Fruit fly (Drosophila melanogaster) ovary, adult (tissue): ENCODE data around the gene Naa30A.

Experiments
- CG17801 ChIP-seq: fragments of 200-800 bp; optimal IDR thresholded peaks from 2 replicates; lab custom pipeline; 2019; ENCODE audit warnings: missing biosample characterization, mild to moderate bottlenecking, missing genetic modification characterization, moderate library complexity; ENCODE audit not compliant: partially characterized antibody

Gene Naa30A

DNA sequence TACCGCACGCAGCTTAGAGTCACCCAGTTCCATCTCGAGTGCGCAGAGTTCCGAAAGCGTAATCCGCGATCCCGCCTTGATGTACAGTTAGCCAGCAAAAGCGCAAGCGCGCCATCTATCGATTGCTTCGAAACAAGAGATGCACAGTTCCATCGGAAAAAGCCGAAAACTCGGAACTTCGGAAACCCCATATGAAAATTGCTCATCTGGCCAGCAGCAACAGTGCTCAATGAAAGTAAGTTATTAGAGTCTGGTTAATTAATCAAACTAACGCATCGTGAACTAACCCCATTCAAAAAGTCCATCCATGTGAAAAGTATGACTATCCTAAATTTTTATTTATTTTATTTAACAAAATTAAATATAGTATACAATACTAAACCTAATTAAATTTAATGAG lies 15.6 kb downstream of the Naa30A start, which contains the start of gene png:
Gene png (minus strand): TSS at position 101 of the 400 bp plus-strand sequence.
- no peak for TF ChIP-seq CG17801 (GFP tag; lab: Kevin White, UChicago)

DNA sequence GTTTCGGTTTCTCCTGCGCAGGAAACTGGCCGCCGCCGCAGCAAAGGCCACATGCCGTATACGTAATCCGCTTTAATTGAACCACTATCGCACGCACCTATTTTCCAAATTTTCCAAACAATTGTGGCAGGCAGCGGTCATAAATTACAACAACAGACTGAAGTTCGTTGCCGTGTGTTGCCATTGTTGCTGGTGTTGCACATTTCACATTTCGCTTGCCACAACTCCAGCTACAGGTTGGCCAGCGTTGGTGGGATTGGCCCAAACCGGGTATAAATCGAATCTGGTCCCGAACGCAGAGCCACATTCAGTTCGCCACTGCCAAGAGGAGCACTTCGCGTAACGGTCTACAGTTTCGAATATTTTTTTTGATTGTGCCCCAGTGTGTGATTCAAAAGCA lies 27.0 kb downstream of the Naa30A start, which contains the start of gene CG14770:
Gene CG14770 (plus strand): TSS at position 301 of the 400 bp plus-strand sequence.
- no peak for TF ChIP-seq CG17801 (GFP tag; lab: Kevin White, UChicago)

DNA sequence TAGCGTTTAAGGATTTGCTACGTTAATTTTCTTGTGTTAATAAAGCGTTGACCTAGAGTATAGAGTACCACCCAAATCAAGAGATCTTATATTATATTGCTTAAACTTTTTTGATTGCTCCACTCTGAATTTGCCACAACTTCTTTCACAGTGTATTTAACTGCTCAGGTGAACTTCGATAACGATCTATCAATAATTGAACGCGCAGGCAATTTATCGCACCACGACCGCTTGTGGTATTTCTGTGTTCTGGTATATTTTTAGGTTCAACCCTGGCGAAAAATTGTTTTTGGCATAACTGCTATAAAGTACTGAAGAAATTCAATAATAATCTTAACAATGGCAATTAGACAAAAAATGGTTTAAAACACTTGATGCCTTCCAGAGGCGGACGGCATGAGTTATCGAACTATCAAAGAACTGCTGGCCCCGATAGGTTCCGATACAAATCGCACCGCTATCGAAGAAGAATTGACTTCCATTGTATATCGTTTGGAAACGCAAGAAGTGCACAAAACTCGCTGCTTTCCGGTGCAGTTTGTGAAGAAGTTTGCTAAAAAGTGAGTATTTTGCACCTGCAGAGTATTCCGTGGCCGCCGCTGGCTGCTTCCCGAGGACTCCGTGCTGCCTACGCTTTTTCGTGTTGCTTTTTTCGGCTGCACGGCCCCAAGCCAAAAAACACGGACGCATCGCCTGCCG lies 28.3 kb downstream of the Naa30A start, which contains the start of gene ssx:
Gene ssx (plus strand): TSS at position 477 of the 699 bp plus-strand sequence.
- TF ChIP-seq CG17801 (GFP tag; lab: Kevin White, UChicago) = peak; percentile 51

DNA sequence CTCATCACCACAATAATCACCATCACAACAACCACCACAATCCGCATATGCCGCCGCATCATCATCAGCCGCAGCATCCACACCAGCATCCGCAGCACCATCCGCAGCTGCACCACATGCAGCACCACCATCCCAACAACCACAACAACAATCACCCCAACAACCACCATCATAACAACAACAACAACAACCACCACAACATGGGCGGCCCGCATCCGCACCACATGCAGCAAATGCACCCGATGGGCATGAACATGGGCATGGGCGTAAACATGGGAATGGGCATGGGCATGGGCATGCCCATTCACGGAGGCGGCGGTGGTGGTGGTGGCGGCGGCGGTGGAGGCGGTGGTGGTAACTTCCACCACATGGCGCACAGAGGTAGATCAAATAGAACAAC lies 30.8 kb downstream of the Naa30A start:
- TF ChIP-seq CG17801 (GFP tag; lab: Kevin White, UChicago) = no peak

DNA sequence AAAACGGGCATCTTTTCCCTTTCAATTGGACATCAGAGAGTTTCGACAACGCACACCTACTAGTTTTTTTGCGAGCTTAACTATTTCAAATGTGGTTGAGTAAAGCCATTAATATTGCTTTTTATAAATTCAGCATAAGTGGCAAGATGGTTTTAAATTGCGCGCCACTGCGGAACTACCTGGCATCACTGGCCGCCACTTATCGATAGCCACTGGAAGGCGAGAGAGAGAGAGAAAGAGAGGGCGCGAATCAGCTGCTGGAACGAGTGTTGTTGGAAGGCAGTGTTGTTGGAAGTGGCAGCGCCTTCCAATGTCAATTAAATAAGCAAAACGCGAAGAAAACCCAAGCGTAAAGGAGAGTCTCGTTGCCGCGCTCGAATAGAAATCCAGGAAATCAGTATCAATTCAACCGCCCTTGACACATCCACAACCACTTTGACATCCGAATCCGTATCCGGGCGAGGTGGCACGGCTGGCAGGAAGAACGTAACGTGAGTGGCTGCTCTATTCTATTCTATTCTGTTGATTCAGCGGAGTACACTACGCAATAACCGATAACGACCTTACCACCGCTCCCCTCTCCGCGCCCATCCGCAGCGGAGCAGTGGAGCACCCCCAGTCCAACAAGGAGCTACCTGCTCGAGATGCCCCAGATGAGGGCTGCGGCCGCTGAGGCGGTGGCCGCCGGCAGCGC lies 33.5 kb downstream of the Naa30A start, which contains the start of gene AMPKalpha:
Gene AMPKalpha (plus strand): TSS at position 272 of the 694 bp plus-strand sequence.
- TF ChIP-seq CG17801 (GFP tag; lab: Kevin White, UChicago) = no peak

DNA sequence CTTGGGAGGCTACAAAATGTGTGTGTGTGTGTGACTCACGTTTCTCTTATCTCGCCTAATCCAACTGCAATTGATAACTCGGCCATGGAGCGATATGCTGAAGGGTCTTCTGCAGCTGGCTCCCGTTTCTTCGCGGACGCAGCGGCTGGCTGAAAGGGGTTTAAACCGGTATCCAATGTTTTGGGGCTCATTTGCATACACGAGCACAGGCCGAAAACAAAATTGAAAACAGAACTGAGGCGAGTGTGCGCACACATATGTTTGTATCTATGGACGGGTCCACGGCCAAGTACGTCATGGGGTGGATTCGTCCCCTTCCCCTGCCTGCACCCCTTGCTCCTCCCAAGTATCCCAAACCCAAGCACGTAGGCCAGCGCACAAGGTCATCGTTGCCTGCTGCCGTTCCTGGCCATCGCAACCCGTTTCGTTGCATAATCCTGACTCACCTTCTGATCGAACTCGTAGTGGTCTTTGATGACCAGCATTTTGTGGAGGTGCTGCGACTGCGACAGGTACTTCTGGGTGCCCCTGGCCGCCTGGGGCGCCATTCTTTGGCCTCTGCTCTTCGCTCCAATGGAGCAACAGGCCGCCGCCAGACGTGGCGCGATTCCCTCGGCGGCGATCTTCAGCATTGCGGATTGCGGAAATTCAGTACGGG lies 37.9 kb downstream of the Naa30A start:
- no peak for TF ChIP-seq CG17801 (GFP tag; lab: Kevin White, UChicago)

DNA sequence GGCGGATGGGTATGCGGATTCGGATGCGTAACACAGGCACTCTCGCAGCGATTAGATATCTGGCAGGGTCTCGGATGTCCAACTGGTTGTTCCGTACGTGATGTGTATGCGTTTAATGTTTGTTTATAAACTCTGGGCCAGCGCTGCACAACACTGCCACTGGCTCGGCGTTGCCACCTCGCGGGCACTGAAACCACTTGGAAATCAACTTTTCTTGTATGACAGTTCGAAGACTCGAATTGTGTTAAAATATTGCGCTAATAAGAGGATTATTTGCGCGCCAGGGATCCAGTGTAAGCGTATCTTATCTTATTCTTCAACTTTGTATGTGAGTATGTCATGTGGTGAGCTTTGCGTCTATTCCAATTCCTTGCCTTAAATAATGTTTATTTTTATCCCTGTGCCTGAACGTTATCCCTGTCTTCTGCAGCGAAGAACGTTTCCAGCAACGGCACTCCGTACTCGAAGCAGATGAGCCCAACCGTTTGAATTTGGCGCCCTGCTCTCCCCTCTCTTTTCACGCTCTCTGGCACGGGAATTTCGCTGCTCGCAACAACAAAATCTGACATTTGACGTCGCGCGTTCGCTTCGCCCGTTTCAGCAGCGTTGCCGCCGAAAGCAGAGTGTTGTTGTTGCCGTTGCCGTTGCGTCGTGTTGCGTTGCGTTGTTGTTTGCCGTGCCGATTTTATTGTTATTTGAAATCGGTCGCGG lies 38.6 kb downstream of the Naa30A start, which contains the start of the genes CG3719 and CG32813:
Gene CG3719 (minus strand): TSS at position 131 of the 711 bp plus-strand sequence.
Gene CG32813 (plus strand): TSS at position 565 of the 711 bp plus-strand sequence.
- TF ChIP-seq CG17801 (GFP tag; lab: Kevin White, UChicago) = no peak

DNA sequence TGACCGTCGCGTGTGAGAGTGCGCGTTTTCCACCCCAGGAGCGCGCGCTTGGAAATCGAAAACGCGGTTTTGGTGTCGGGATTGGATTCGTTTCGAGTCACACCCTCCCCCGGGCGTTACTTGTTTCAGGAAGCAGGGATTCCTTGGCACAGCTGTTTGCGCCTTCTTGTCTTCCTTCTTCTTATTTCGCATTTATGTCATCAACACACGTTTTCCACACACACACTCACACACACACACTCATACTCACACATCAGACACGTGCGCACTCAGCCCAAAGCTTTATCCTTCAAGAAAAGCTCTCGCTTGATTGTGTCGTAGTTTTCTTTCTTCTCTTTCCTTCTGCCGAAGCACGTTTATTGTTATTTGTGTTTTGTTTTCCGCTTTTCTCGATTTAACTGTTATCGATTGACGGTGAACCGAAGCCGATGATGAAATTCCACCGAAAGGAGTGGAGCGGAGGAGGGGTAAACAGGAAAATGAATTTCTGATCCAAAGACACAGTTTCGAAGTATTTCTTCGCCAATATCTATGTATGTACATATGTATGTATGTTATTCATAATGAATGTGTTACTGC lies 39.6 kb downstream of the Naa30A start:
- TF ChIP-seq CG17801 (GFP tag; lab: Kevin White, UChicago) = no peak

DNA sequence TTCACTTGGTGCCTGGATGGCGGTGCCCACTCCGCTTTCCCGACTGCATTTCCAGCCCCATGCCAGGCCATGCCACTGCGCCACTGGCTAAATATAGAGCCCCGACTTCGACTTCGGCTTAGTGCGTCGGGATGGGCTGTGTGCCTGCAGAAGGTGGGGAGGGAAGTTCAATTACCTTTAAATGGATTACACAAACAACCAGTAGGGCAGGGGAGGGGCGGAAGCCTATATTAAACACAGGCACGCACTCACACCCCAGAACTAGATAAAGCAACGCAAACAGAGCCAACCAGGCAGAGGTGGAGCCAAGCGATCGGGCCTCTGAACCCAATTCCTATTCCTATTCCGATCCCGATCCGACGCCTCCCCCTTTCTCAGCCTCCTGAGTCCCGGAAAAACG lies 40.6 kb downstream of the Naa30A start:
- TF ChIP-seq CG17801 (GFP tag; lab: Kevin White, UChicago) = no peak

DNA sequence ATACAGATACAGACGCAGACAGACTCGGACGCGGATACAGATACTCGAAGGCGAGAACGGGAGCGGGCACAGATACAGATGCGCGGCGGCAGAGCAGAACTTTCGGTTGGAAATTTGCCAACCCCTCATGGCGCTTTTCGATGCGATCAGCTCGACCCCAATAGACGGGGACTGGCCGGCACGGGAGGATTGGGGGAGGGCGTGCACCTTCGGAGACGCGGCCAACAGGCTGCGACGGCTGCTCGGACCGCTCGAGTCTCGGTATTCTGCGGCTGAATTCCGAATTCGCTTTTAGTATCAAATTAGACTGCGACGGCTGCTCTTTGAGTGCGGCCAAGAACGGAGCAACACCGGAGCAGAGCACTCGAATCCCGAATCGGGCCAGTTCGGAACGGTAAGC lies 42.3 kb downstream of the Naa30A start:
- no peak for TF ChIP-seq CG17801 (GFP tag; lab: Kevin White, UChicago)

DNA sequence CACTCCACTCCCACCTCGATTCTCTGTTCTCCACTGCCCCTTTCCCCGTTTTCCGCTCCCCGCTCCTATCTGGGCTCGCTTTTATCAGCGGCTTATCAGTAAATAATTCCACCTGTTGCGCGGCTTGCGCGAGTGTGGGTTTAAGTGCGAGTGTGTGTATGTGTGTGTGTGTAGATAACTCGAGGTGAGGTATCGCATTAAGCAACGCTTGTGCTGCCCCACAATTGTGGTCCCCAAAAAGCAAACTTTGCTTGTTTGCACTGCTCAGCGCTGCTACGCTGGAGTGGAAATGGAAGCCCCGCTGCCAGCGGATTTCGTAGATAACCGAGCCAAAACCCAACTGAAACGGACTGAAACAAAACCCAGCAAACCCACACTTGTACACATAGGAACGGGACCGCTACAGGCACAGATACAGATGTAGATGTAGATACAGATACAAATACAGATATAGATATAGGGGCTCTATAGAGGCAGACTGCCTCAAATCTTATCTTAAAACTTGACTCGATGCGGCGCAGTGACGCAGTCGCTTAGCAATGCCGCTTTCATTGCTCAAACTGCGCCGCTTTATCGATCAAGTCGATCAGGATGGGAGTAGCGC lies 45.3 kb downstream of the Naa30A start:
- TF ChIP-seq CG17801 (GFP tag; lab: Kevin White, UChicago) = no peak

DNA sequence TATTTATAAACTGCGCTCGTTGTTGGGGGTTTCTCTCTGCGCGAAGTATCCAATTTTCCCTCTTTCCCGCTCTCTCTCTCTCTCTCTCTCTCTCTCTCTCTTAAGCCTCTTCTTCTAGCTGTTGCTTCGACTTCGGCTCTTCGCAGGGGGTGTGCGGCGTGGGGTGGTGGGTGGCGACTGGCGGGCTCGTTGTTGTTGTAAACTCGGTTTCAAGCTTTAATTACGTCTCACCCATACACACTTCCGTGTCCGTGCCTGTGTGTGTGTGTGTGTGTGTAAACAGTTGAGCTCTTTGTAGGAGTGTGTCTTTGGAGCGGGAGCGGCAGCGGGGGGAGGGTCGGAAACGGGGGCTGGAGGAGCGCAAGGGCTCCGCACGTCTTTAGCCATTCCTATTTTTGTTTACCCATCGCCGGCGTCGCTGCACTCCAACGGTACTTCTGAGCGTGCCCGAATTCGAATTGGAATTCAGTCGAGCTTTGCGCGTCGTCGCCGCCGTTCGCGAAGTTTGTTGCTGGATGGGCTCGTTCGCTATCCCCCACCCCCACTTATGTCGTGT lies 46.3 kb downstream of the Naa30A start:
- no peak for TF ChIP-seq CG17801 (GFP tag; lab: Kevin White, UChicago)

DNA sequence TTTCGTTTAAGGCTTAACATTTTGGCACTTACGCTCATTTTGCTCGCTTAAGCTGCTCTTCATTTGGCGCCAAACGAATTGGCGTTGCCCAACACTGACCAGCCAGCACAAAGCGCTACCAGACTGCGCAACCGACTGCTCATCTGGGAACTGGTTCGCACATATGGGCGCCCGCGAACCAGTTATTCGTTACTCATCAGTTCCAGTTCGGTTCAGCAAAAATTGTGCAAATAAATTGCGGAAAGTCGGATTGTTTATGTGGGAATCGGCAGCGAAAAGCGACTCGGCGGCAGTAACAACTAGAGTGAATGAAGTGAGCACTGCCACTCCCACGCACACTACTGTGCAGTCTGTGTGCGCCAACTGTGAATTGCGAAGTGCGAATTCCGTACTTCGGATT lies 51.0 kb downstream of the Naa30A start, which contains the start of gene Rilpl:
Gene Rilpl (plus strand): TSS at position 180 of the 400 bp plus-strand sequence.
- TF ChIP-seq CG17801 (GFP tag; lab: Kevin White, UChicago) = peak; percentile 58
